Fruit fly (Drosophila melanogaster) whole organism, prepupa: Measurements from ENCODE around the gene CG14411.

Experiments used
- CG11294 ChIP-seq: fragments of 200-800 bp; sonication (Bioruptor generic); IDR thresholded peaks from 2 replicates; pipeline ENCODE4 v1.3.6; 2022; ENCODE audit warnings: missing biosample characterization, missing genetic modification characterization
- Hr39 ChIP-seq: fragments of 200-800 bp; sonication (Bioruptor generic); optimal IDR thresholded peaks from 2 replicates; lab custom pipeline; 2016; ENCODE audit warnings: missing biosample characterization, missing genetic modification characterization
- Lpt ChIP-seq: fragments of 200-800 bp; sonication (Bioruptor generic); optimal IDR thresholded peaks from 3 replicates; lab custom pipeline; 2016; ENCODE audit warnings: missing biosample characterization, missing genetic modification characterization
- achi ChIP-seq: fragments of 200-800 bp; sonication (Bioruptor generic); optimal IDR thresholded peaks from 3 replicates; lab custom pipeline; 2016; ENCODE audit warnings: missing biosample characterization, missing genetic modification characterization
- acj6 ChIP-seq: fragments of 200-800 bp; sonication (Bioruptor generic); optimal IDR thresholded peaks from 3 replicates; lab custom pipeline; 2016; ENCODE audit warnings: missing biosample characterization, missing genetic modification characterization

- TF ChIP-seq Lpt (GFP tag; lab: Kevin White, UChicago): no peak
- TF ChIP-seq acj6 (GFP tag; lab: Kevin White, UChicago): no peak
- TF ChIP-seq Hr39 (GFP tag; lab: Kevin White, UChicago): no peak
- no peak for TF ChIP-seq achi
- TF ChIP-seq CG11294: no peak
These were observed 7.6 kb upstream of the CG14411 start for dm6 chrX:14824690-14825469.
